Fruit fly (Drosophila melanogaster) whole organism, embryonic: ENCODE measurements around the gene Cpr31A.

Source experiments
- Atf3 ChIP-seq: fragments of 200-800 bp; sonication (Bioruptor generic); optimal IDR thresholded peaks from 3 replicates; lab custom pipeline; 2016; ENCODE audit warnings: missing biosample characterization, missing genetic modification characterization
- Awh ChIP-seq: fragments of 200-800 bp; sonication (Bioruptor generic); IDR thresholded peaks from 2 replicates; pipeline ENCODE4, ENCODE4 v1.3.6; 2022; ENCODE audit warnings: missing biosample characterization, missing genetic modification characterization
- Bdp1 ChIP-seq: fragments of 200-800 bp; sonication (Bioruptor generic); optimal IDR thresholded peaks from 3 replicates; lab custom pipeline; 2016; ENCODE audit warnings: missing biosample characterization, missing genetic modification characterization
- Bteb2 ChIP-seq: fragments of 200-800 bp; sonication (Bioruptor generic); optimal IDR thresholded peaks from 2 replicates; lab custom pipeline; 2016; ENCODE audit warnings: missing biosample characterization, missing genetic modification characterization
- CG12236 ChIP-seq: fragments of 200-800 bp; sonication (Bioruptor generic); optimal IDR thresholded peaks from 2 replicates; lab custom pipeline; 2016; ENCODE audit warnings: missing biosample characterization, missing genetic modification characterization
- CG12769 ChIP-seq: fragments of 200-800 bp; sonication (Bioruptor generic); optimal IDR thresholded peaks from 2 replicates; lab custom pipeline; 2019; ENCODE audit warnings: missing biosample characterization, mild to moderate bottlenecking, missing genetic modification characterization, moderate library complexity
- CG14710 ChIP-seq: fragments of 200-800 bp; sonication (Bioruptor generic); optimal IDR thresholded peaks from 3 replicates; lab custom pipeline; 2019; ENCODE audit warnings: missing biosample characterization, mild to moderate bottlenecking, missing genetic modification characterization, moderate library complexity
- CG2712 ChIP-seq: fragments of 200-800 bp; optimal IDR thresholded peaks from 3 replicates; lab custom pipeline; 2019; ENCODE audit warnings: missing biosample characterization, mild to moderate bottlenecking, missing genetic modification characterization, moderate library complexity
- CG3065 ChIP-seq: fragments of 200-800 bp; sonication (Bioruptor generic); optimal IDR thresholded peaks from 2 replicates; lab custom pipeline; 2016; ENCODE audit warnings: missing biosample characterization, missing genetic modification characterization
- CG32532 ChIP-seq: fragments of 200-800 bp; sonication (Bioruptor generic); IDR thresholded peaks from 2 replicates; pipeline ENCODE4 v1.3.6; 2022; ENCODE audit warnings: missing biosample characterization, missing genetic modification characterization
- CG3407 ChIP-seq: fragments of 200-800 bp; sonication (Bioruptor generic); optimal IDR thresholded peaks from 2 replicates; lab custom pipeline; 2018; ENCODE audit warnings: missing biosample characterization, mild to moderate bottlenecking, missing genetic modification characterization
- CG34376 ChIP-seq: fragments of 200-800 bp; sonication (Bioruptor generic); optimal IDR thresholded peaks from 2 replicates; lab custom pipeline; 2018; ENCODE audit warnings: missing biosample characterization, mild to moderate bottlenecking, missing genetic modification characterization
- CG4424 ChIP-seq: fragments of 200-800 bp; sonication (Bioruptor generic); optimal IDR thresholded peaks from 3 replicates; lab custom pipeline; 2016; ENCODE audit warnings: missing biosample characterization, missing genetic modification characterization
- CG4854 ChIP-seq: fragments of 200-800 bp; sonication (Bioruptor generic); optimal IDR thresholded peaks from 2 replicates; lab custom pipeline; 2016; ENCODE audit warnings: missing biosample characterization, missing genetic modification characterization, inconsistent platforms
- CG5953 ChIP-seq: fragments of 200-800 bp; sonication (Bioruptor generic); IDR thresholded peaks from 2 replicates; pipeline ENCODE4 v1.3.6; 2022; ENCODE audit warnings: missing biosample characterization, missing genetic modification characterization
- CG7786 ChIP-seq: fragments of 200-800 bp; sonication (Bioruptor generic); optimal IDR thresholded peaks from 2 replicates; lab custom pipeline; 2016; ENCODE audit warnings: missing biosample characterization, missing genetic modification characterization
- CG8478 ChIP-seq: fragments of >200 bp; optimal IDR thresholded peaks from 2 replicates; lab custom pipeline; 2018
- CHES-1-like ChIP-seq: fragments of 200-800 bp; sonication (Bioruptor generic); optimal IDR thresholded peaks from 2 replicates; lab custom pipeline; 2016; ENCODE audit warnings: missing biosample characterization, missing genetic modification characterization
- Dip3 ChIP-seq: fragments of 200-800 bp; sonication (Bioruptor generic); optimal IDR thresholded peaks from 3 replicates; lab custom pipeline; 2016; ENCODE audit warnings: missing biosample characterization, missing genetic modification characterization
- E2f2 ChIP-seq: fragments of 200-800 bp; sonication (Bioruptor generic); IDR thresholded peaks from 2 replicates; pipeline ENCODE4 v1.3.6; 2022; ENCODE audit warnings: missing biosample characterization, missing genetic modification characterization
- Eip74EF ChIP-seq, 2 experiments: fragments of 200-800 bp in 1 of 2; fragments of >200 bp in 1 of 2; sonication (Bioruptor generic) in 1 of 2; optimal IDR thresholded peaks; 2 replicates each; lab custom pipeline; 2017 to 2019; ENCODE audit warnings: missing biosample characterization in 2 of 2, missing genetic modification characterization in 2 of 2, mild to moderate bottlenecking in 1 of 2, moderate library complexity in 1 of 2
- Fer3 ChIP-seq: fragments of 200-800 bp; sonication (Bioruptor generic); optimal IDR thresholded peaks from 2 replicates; lab custom pipeline; 2018; ENCODE audit warnings: missing biosample characterization, mild to moderate bottlenecking, missing genetic modification characterization, moderate library complexity
- Gsc ChIP-seq: fragments of 200-800 bp; sonication (Bioruptor generic); IDR thresholded peaks from 2 replicates; pipeline ENCODE4 v1.3.6; 2022; ENCODE audit warnings: missing biosample characterization, missing genetic modification characterization
- Lpt ChIP-seq: fragments of >200 bp; optimal IDR thresholded peaks from 2 replicates; lab custom pipeline; 2018; ENCODE audit warnings: missing biosample characterization, missing genetic modification characterization
- Myb ChIP-seq: fragments of 200-800 bp; sonication (Bioruptor generic); optimal IDR thresholded peaks from 2 replicates; lab custom pipeline; 2016; ENCODE audit warnings: missing biosample characterization, missing genetic modification characterization
- NFAT ChIP-seq: fragments of 200-800 bp; sonication (Bioruptor generic); IDR thresholded peaks from 2 replicates; pipeline ENCODE4 v1.3.6; 2022; ENCODE audit warnings: missing biosample characterization, missing genetic modification characterization
- Neu2 ChIP-seq: fragments of 200-800 bp; sonication (Bioruptor generic); optimal IDR thresholded peaks from 3 replicates; lab custom pipeline; 2016; ENCODE audit warnings: missing biosample characterization, missing genetic modification characterization, borderline replicate concordance
- PHDP ChIP-seq: fragments of 200-800 bp; sonication (Bioruptor generic); optimal IDR thresholded peaks from 3 replicates; lab custom pipeline; 2018; ENCODE audit warnings: missing biosample characterization, mild to moderate bottlenecking, missing genetic modification characterization, moderate library complexity
- Poxn ChIP-seq: fragments of 200-800 bp; sonication (Bioruptor generic); IDR thresholded peaks from 2 replicates; pipeline ENCODE4 v1.3.6; 2022; ENCODE audit warnings: missing biosample characterization, missing genetic modification characterization
- Stat92E ChIP-seq, 3 experiments: fragments of >200 bp in 2 of 3; fragments of 200-800 bp in 1 of 3; sonication (Bioruptor generic) in 1 of 3; optimal IDR thresholded peaks; 2 replicates each; lab custom pipeline; 2017 to 2019; ENCODE audit warnings: missing biosample characterization in 3 of 3, missing genetic modification characterization in 3 of 3, mild to moderate bottlenecking in 1 of 3, moderate library complexity in 1 of 3
- Vsx1 ChIP-seq: fragments of 200-800 bp; sonication (Bioruptor generic); optimal IDR thresholded peaks from 2 replicates; lab custom pipeline; 2017; ENCODE audit warnings: missing biosample characterization, mild to moderate bottlenecking, missing genetic modification characterization, missing genetic modification reagents
- ato ChIP-seq: fragments of 200-800 bp; sonication (Bioruptor generic); IDR thresholded peaks from 2 replicates; pipeline ENCODE4 v1.3.6; 2022; ENCODE audit warnings: missing biosample characterization, missing genetic modification characterization; ENCODE audit not compliant: partially characterized antibody
- cato ChIP-seq: fragments of 200-800 bp; sonication (Bioruptor generic); optimal IDR thresholded peaks from 2 replicates; lab custom pipeline; 2016; ENCODE audit warnings: missing biosample characterization, missing genetic modification characterization, borderline replicate concordance
- cg ChIP-seq: fragments of 200-800 bp; sonication (Bioruptor generic); optimal IDR thresholded peaks from 3 replicates; lab custom pipeline; 2019; ENCODE audit warnings: missing biosample characterization, mild to moderate bottlenecking, missing genetic modification characterization, moderate library complexity
- chif ChIP-seq, 2 experiments: fragments of 200-800 bp; sonication (Bioruptor generic); optimal IDR thresholded peaks; 3 replicates each; lab custom pipeline; 2016; ENCODE audit warnings: missing biosample characterization in 2 of 2, missing genetic modification characterization in 2 of 2
- cwo ChIP-seq: fragments of 200-800 bp; sonication (Bioruptor generic); optimal IDR thresholded peaks from 3 replicates; lab custom pipeline; 2017; ENCODE audit warnings: missing biosample characterization, missing genetic modification characterization, mild to moderate bottlenecking, moderate library complexity, missing genetic modification reagents
- danr ChIP-seq: fragments of 200-800 bp; sonication (Bioruptor generic); IDR thresholded peaks from 2 replicates; pipeline ENCODE4 v1.3.6; 2022; ENCODE audit warnings: missing biosample characterization, missing genetic modification characterization
- dimm ChIP-seq: fragments of 200-800 bp; sonication (Bioruptor generic); IDR thresholded peaks from 2 replicates; pipeline ENCODE4 v1.3.6; 2022; ENCODE audit warnings: missing biosample characterization, missing genetic modification characterization
- exex ChIP-seq: fragments of 200-800 bp; sonication (Bioruptor generic); optimal IDR thresholded peaks from 4 replicates; lab custom pipeline; 2018; ENCODE audit warnings: missing biosample characterization, mild to moderate bottlenecking, missing genetic modification characterization, moderate library complexity
- fd64A ChIP-seq: fragments of 200-800 bp; sonication (Bioruptor generic); optimal IDR thresholded peaks from 3 replicates; lab custom pipeline; 2018; ENCODE audit warnings: missing biosample characterization, mild to moderate bottlenecking, missing genetic modification characterization
- gro ChIP-seq: fragments of 200-800 bp; sonication (Bioruptor generic); optimal IDR thresholded peaks from 2 replicates; lab custom pipeline; 2016; ENCODE audit warnings: missing biosample characterization, missing genetic modification characterization
- jigr1 ChIP-seq: fragments of 200-800 bp; sonication (Bioruptor generic); IDR thresholded peaks from 3 replicates; pipeline ENCODE4 v1.3.6; 2022; ENCODE audit warnings: missing biosample characterization, missing genetic modification characterization
- kah ChIP-seq: fragments of 200-800 bp; sonication (Bioruptor generic); optimal IDR thresholded peaks from 2 replicates; lab custom pipeline; 2018; ENCODE audit warnings: missing biosample characterization, mild to moderate bottlenecking, missing genetic modification characterization
- nerfin-2 ChIP-seq: fragments of 200-800 bp; sonication (Bioruptor generic); IDR thresholded peaks from 2 replicates; pipeline ENCODE4 v1.3.6; 2022; ENCODE audit warnings: missing biosample characterization, missing genetic modification characterization; ENCODE audit not compliant: partially characterized antibody
- nom ChIP-seq: fragments of 200-800 bp; sonication (Bioruptor generic); optimal IDR thresholded peaks from 2 replicates; lab custom pipeline; 2017; ENCODE audit warnings: missing biosample characterization, missing genetic modification characterization, mild to moderate bottlenecking, moderate library complexity, missing genetic modification reagents
- phol ChIP-seq: fragments of 200-800 bp; sonication (Bioruptor generic); optimal IDR thresholded peaks from 3 replicates; lab custom pipeline; 2018; ENCODE audit warnings: missing biosample characterization, mild to moderate bottlenecking, missing genetic modification characterization, moderate library complexity
- slbo ChIP-seq: fragments of 200-800 bp; sonication (Bioruptor generic); IDR thresholded peaks from 2 replicates; pipeline ENCODE4 v1.3.6; 2022; ENCODE audit warnings: missing biosample characterization, missing genetic modification characterization
- slou ChIP-seq: fragments of 200-800 bp; sonication (Bioruptor generic); optimal IDR thresholded peaks from 3 replicates; lab custom pipeline; 2016; ENCODE audit warnings: missing biosample characterization, missing genetic modification characterization
- tna ChIP-seq: fragments of 200-800 bp; sonication (Bioruptor generic); IDR thresholded peaks from 2 replicates; pipeline ENCODE4 v1.3.6; 2022; ENCODE audit warnings: missing biosample characterization, missing genetic modification characterization; ENCODE audit not compliant: partially characterized antibody
- usp ChIP-seq: fragments of >200 bp; optimal IDR thresholded peaks from 2 replicates; lab custom pipeline; 2017; ENCODE audit warnings: missing biosample characterization, missing genetic modification characterization
- zfh1 ChIP-seq: fragments of 200-800 bp; sonication (Bioruptor generic); IDR thresholded peaks from 3 replicates; pipeline ENCODE4 v1.3.6; 2022; ENCODE audit warnings: missing biosample characterization, missing genetic modification characterization

Cpr31A gene

DNA sequence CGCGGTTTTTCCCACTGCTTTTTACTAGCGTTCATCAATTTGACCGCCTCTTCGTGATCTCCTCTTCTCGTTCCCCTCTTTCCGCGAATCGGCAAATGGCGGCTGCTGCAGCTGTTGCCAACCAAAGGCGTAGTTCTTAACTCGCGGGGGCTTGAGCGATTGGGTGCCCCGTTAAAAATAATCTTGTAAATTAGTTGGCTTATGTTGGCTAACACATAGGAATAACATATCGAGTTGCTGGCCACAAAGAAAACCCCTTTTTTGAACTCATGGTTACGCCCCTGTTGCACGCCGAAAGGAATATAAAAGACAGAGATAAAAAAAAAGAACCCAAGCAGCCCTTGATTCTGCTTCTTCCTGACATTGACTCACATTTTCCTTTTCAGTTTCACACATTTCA, 3.2 kb downstream of the Cpr31A start (continued):
- TF ChIP-seq Fer3 (tag; lab: Kevin White, UChicago) (peak; percentile 45), kah (GFP tag; lab: Kevin White, UChicago) (no peak), PHDP (tag; lab: Kevin White, UChicago) (peak; percentile 44), Poxn (GFP tag; lab: Robert Waterston, UW) (no peak), cato (GFP tag; lab: Kevin White, UChicago) (peak; percentile 12), cg (no peak), CG12769 (tag; lab: Kevin White, UChicago) (peak; percentile 49), Myb (GFP tag; lab: Kevin White, UChicago) (no peak), Stat92E (GFP tag; optimal IDR thresholded peaks at IDR 0.05; lab: Kevin White, UChicago) (no peak), usp (GFP tag; lab: Kevin White, UChicago) (no peak), slbo (GFP tag; lab: Robert Waterston, UW) (peak; percentile 79), zfh1 (peak; percentile 96), gro (GFP tag; lab: Kevin White, UChicago) (no peak), Bdp1 (GFP tag; lab: Kevin White, UChicago) (peak; percentile 33), E2f2 (GFP tag; lab: Robert Waterston, UW) (no peak), ato (no peak), Gsc (peak; percentile 61), Bteb2 (GFP tag; lab: Kevin White, UChicago) (peak; percentile 6), fd64A (GFP tag; lab: Kevin White, UChicago) (peak; percentile 34), dimm (GFP tag; lab: Robert Waterston, UW) (peak; percentile 63; the same call in 1 of the 2 replicates), CG4424 (GFP tag; lab: Kevin White, UChicago) (peak; percentile 85), CG3065 (GFP tag; lab: Kevin White, UChicago) (peak; percentile 32), nerfin-2 (GFP tag; lab: Robert Waterston, UW) (no peak), NFAT (GFP tag; lab: Robert Waterston, UW) (peak; percentile 75), CG14710 (tag; lab: Kevin White, UChicago) (peak; percentile 63), Eip74EF (GFP tag; optimal IDR thresholded peaks at IDR 0.05; lab: Kevin White, UChicago) (peak in 1 of 2 experiments; percentile 10), CG3407 (GFP tag; lab: Kevin White, UChicago) (peak; percentile 35), jigr1 (0 out of 3 replicates have a peak, but pooled peaks have one; percentile 70), CG34376 (GFP tag; lab: Kevin White, UChicago) (no peak), slou (no peak), CG4854 (GFP tag; lab: Kevin White, UChicago) (peak; percentile 17), Neu2 (GFP tag; lab: Kevin White, UChicago) (peak; percentile 27), Vsx1 (GFP tag; lab: Kevin White, UChicago) (no peak), CG2712 (tag; lab: Kevin White, UChicago) (peak; percentile 85), CG32532 (GFP tag; lab: Robert Waterston, UW) (peak; percentile 62), CG12236 (GFP tag; lab: Kevin White, UChicago) (peak; percentile 67), exex (tag; lab: Kevin White, UChicago) (no peak), cwo (GFP tag; lab: Kevin White, UChicago) (peak; percentile 12), Awh (GFP tag; lab: Robert Waterston, UW) (peak; percentile 88), nom (GFP tag; lab: Kevin White, UChicago) (peak; percentile 91), danr (GFP tag; lab: Robert Waterston, UW) (peak; percentile 48; the same call in 1 of the 2 replicates), Dip3 (GFP tag; lab: Kevin White, UChicago) (peak; percentile 27), CG8478 (lab: Kevin White, UChicago) (no peak), phol (tag; lab: Kevin White, UChicago) (peak; percentile 86), tna (GFP tag; lab: Robert Waterston, UW) (no peak), Atf3 (GFP tag; lab: Kevin White, UChicago) (peak; percentile 72), chif (GFP tag; optimal IDR thresholded peaks at IDR 0.05; lab: Kevin White, UChicago) (peak; percentile 43 to 76), Lpt (no peak), CG5953 (GFP tag; lab: Robert Waterston, UW) (peak; percentile 71), CG7786 (GFP tag; lab: Kevin White, UChicago) (peak; percentile 63), CHES-1-like (no peak)
